Worm (Caenorhabditis elegans) whole organism, L4/young adult: ENCODE data around the gene rsp-8.

Experiments
- W03F9.2 ChIP-seq: fragments of 150-350 bp; optimal IDR thresholded peaks from 2 replicates; lab custom pipeline; 2014; ENCODE audit warnings: missing biosample characterization, missing genetic modification characterization
- dao-5 ChIP-seq: sonication (generic microtip); optimal IDR thresholded peaks from 2 replicates; lab custom pipeline; 2016; ENCODE audit warnings: missing genotype, missing genetic modification characterization, moderate library complexity, missing compliant biosample characterization
- him-1 ChIP-seq: sonication (generic microtip); optimal IDR thresholded peaks from 2 replicates; lab custom pipeline; 2016; ENCODE audit warnings: missing genotype, missing genetic modification reagents, missing genetic modification characterization, missing compliant biosample characterization

ce11 chrIII:11871617-11872016 lies 45.4 kb downstream of the rsp-8 start:
- no peak for TF ChIP-seq dao-5 (tag; lab: Kevin White, UChicago)
- no peak for TF ChIP-seq W03F9.2 (tag; lab: Kevin White, UChicago)
- no peak for TF ChIP-seq him-1 (tag; lab: Kevin White, UChicago)
